Fruit fly (Drosophila melanogaster) whole organism, embryonic: ENCODE measurements around the gene melt.

Experiments used
- CG3065 ChIP-seq: fragments of 200-800 bp; sonication (Bioruptor generic); optimal IDR thresholded peaks from 2 replicates; lab custom pipeline; 2016; ENCODE audit warnings: missing biosample characterization, missing genetic modification characterization
- Fer2 ChIP-seq: fragments of 200-800 bp; sonication (Bioruptor generic); optimal IDR thresholded peaks from 2 replicates; lab custom pipeline; 2018; ENCODE audit warnings: missing biosample characterization, mild to moderate bottlenecking, missing genetic modification characterization, moderate library complexity

dm6 chr3L:7156239-7156638 lies 21.9 kb downstream of the melt start:
- TF ChIP-seq Fer2 (tag; lab: Kevin White, UChicago): no peak
- no peak for TF ChIP-seq CG3065 (GFP tag; lab: Kevin White, UChicago)
